Fruit fly (Drosophila melanogaster) whole organism, larva: ENCODE data around the gene CG3719.

Experiments used
- noc ChIP-seq: fragments of 200-800 bp; sonication (Bioruptor generic); optimal IDR thresholded peaks from 3 replicates; lab custom pipeline; 2019; ENCODE audit warnings: missing biosample characterization, mild to moderate bottlenecking, missing genetic modification characterization, moderate library complexity

CG3719 gene

dm6 chrX:1384232-1384631, 4.0 kb upstream of the CG3719 start:
- TF ChIP-seq noc (tag; lab: Kevin White, UChicago) = no peak

- no peak for TF ChIP-seq noc (tag; lab: Kevin White, UChicago)
Observed at dm6 chrX:1382489-1382888, 2.2 kb upstream of the CG3719 start.

dm6 chrX:1381413-1381991, 1.2 kb upstream of the CG3719 start:
- TF ChIP-seq noc (tag; lab: Kevin White, UChicago) = no peak

DNA sequence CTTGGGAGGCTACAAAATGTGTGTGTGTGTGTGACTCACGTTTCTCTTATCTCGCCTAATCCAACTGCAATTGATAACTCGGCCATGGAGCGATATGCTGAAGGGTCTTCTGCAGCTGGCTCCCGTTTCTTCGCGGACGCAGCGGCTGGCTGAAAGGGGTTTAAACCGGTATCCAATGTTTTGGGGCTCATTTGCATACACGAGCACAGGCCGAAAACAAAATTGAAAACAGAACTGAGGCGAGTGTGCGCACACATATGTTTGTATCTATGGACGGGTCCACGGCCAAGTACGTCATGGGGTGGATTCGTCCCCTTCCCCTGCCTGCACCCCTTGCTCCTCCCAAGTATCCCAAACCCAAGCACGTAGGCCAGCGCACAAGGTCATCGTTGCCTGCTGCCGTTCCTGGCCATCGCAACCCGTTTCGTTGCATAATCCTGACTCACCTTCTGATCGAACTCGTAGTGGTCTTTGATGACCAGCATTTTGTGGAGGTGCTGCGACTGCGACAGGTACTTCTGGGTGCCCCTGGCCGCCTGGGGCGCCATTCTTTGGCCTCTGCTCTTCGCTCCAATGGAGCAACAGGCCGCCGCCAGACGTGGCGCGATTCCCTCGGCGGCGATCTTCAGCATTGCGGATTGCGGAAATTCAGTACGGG, 459 bp downstream of the CG3719 start:
- TF ChIP-seq noc (tag; lab: Kevin White, UChicago) = no peak

DNA sequence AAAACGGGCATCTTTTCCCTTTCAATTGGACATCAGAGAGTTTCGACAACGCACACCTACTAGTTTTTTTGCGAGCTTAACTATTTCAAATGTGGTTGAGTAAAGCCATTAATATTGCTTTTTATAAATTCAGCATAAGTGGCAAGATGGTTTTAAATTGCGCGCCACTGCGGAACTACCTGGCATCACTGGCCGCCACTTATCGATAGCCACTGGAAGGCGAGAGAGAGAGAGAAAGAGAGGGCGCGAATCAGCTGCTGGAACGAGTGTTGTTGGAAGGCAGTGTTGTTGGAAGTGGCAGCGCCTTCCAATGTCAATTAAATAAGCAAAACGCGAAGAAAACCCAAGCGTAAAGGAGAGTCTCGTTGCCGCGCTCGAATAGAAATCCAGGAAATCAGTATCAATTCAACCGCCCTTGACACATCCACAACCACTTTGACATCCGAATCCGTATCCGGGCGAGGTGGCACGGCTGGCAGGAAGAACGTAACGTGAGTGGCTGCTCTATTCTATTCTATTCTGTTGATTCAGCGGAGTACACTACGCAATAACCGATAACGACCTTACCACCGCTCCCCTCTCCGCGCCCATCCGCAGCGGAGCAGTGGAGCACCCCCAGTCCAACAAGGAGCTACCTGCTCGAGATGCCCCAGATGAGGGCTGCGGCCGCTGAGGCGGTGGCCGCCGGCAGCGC, 4.9 kb downstream of the CG3719 start, which contains the start of gene AMPKalpha:
TSS of gene AMPKalpha (plus strand) at position 272 of the 694 bp plus-strand sequence.
- TF ChIP-seq noc (tag; lab: Kevin White, UChicago) = no peak

DNA sequence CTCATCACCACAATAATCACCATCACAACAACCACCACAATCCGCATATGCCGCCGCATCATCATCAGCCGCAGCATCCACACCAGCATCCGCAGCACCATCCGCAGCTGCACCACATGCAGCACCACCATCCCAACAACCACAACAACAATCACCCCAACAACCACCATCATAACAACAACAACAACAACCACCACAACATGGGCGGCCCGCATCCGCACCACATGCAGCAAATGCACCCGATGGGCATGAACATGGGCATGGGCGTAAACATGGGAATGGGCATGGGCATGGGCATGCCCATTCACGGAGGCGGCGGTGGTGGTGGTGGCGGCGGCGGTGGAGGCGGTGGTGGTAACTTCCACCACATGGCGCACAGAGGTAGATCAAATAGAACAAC, 7.6 kb downstream of the CG3719 start:
- no peak for TF ChIP-seq noc (tag; lab: Kevin White, UChicago)

dm6 chrX:1370104-1370802, 10.0 kb downstream of the CG3719 start, which contains the start of gene ssx:
Gene ssx, plus strand, starts transcription at chrX:1370580.
- no peak for TF ChIP-seq noc (tag; lab: Kevin White, UChicago)

dm6 chrX:1368949-1369348, 11.3 kb downstream of the CG3719 start, which contains the start of gene CG14770:
Gene CG14770, plus strand, starts transcription at chrX:1369249.
- TF ChIP-seq noc (tag; lab: Kevin White, UChicago) = no peak

dm6 chrX:1357501-1357900, 22.8 kb downstream of the CG3719 start, which contains the start of gene png:
Gene png, minus strand, starts transcription at chrX:1357601.
- no peak for TF ChIP-seq noc (tag; lab: Kevin White, UChicago)

DNA sequence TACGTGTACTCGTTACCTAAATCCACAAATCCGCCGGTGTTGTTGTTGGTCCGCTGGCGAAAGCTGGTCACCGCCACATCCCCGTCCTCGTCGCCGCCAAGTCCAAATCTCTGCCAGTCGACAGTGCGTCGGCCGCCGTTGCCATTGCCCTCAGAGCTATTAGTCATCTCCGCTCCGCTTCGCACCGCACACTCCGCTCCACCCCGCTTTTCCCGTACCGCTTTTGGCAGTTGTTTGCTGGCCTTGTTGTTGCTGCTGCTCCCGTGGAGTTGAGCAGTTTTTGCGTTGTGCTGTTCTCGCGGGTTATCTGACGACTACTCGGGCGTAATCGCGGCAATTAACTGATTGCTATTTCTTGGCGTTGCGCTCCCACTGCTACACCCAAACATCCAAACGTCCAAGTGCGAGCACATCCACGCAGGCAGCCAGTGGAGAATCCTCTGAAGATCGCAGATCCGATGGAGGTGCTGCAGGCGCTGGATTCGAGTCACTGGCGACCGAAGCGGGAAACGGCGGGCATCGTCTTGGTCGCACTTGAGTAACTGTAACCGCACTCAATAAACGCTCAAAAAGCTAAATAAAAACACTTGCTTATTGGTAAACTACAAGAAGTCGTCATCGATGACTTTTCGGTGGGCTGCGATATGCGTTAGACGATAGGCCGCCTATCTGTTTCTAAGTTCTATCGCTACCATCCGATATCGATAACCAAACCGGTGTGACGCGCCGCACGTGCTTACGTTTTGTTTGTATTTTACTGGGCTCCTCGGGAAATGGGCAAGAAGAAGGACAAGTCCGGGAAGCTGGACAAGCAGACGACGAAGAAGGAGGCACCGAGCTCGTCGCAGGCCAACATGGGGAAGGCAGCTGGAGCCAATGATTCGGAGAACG, 26.7 kb downstream of the CG3719 start, which contains the start of the genes CG12773 and CG11417:
TSS of gene CG12773 (minus strand) at position 660 of the 891 bp plus-strand sequence.
TSS of gene CG11417 (plus strand) at position 693 of the 891 bp plus-strand sequence.
- no peak for TF ChIP-seq noc (tag; lab: Kevin White, UChicago)

DNA sequence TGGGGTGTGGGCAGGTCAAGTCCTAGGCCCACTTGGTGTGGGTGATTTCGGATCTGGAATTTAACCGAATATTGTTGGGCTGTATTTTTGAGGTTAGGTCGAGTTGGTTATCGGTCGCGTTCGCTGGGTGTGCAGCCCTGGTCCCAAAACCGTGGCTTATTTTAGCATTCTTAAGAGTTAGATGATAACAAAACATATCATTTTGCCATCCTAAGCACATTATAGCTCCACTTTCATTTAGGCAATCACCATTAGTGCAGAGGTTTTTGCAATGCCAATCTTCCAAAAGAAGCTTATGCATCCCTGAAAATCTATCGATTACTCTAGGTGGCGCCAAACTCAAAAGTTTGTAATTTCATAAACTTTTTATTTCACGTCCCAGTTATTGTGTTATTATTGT, 31.0 kb downstream of the CG3719 start, which contains the start of gene MTPAP:
TSS of gene MTPAP (minus strand) at position 103 of the 400 bp plus-strand sequence.
- no peak for TF ChIP-seq noc (tag; lab: Kevin White, UChicago)

dm6 chrX:1346833-1347232, 33.4 kb downstream of the CG3719 start:
- no peak for TF ChIP-seq noc (tag; lab: Kevin White, UChicago)

dm6 chrX:1346256-1346655, 34.0 kb downstream of the CG3719 start, which contains the start of gene Tsp2A:
Gene Tsp2A, plus strand, starts transcription at chrX:1346553.
- TF ChIP-seq noc (tag; lab: Kevin White, UChicago) = no peak

DNA sequence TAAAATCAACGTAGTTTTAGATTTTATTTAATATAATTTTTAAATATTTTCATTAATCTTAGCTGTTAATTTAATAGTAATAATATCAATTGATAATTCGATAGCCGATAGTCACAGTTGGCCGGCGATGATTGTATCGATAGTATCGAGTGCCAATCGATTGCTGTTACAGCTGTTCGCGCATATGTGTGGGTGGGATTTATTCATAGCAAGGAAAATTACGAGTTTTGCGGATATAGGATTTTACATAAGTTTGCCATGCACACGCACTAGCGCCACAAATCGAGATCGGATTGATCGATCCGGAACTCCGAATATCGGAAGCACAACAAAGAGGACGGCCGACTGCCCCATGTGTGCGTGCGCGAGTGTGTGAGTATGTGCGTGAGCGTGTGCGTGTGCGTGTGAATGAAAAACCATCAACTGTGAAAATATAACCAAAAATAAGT, 38.3 kb downstream of the CG3719 start, which contains the start of gene Naa30A:
TSS of gene Naa30A (plus strand) at position 163 of the 449 bp plus-strand sequence.
- no peak for TF ChIP-seq noc (tag; lab: Kevin White, UChicago)
